Worm (Caenorhabditis elegans) whole organism, L4 larva: Measurements from ENCODE around the gene B0513.4.
A peak's percentile ranks its signal among the peaks of the same experiment; 100 is the strongest.

ENCODE experiments used
- D1046.2 ChIP-seq: fragments of 200-800 bp; sonication (Bioruptor generic); IDR thresholded peaks from 2 replicates; pipeline ENCODE4 v1.3.6; 2022; ENCODE audit warnings: missing genetic modification characterization, missing compliant biosample characterization
- F10B5.3 ChIP-seq: sonication (generic microtip); optimal IDR thresholded peaks from 2 replicates; lab custom pipeline; 2016; ENCODE audit warnings: mild to moderate bottlenecking, missing genetic modification characterization, missing compliant biosample characterization
- R02D3.7 ChIP-seq: fragments of 150-350 bp; sonication (generic microtip); optimal IDR thresholded peaks from 3 replicates; lab custom pipeline; 2014; ENCODE audit warnings: missing biosample characterization, missing genetic modification characterization
- T20F7.1 ChIP-seq: fragments of 200-800 bp; sonication (Bioruptor generic); optimal IDR thresholded peaks from 2 replicates; lab custom pipeline; 2018; ENCODE audit warnings: mild to moderate bottlenecking, missing genetic modification characterization, missing compliant biosample characterization
- Y75B8A.6 ChIP-seq: fragments of 200-800 bp; sonication (Bioruptor generic); IDR thresholded peaks from 2 replicates; pipeline ENCODE4 v1.3.6; 2022; ENCODE audit warnings: missing genetic modification reagents, missing genetic modification characterization, missing compliant biosample characterization
- ZK546.5 ChIP-seq, 2 experiments: sonication (generic microtip); optimal IDR thresholded peaks; 2 replicates each; lab custom pipeline; 2017; ENCODE audit warnings: missing biosample characterization in 2 of 2, missing genetic modification characterization in 2 of 2
- ama-1 ChIP-seq: fragments of 150-350 bp; optimal IDR thresholded peaks from 2 replicates; lab custom pipeline; 2014; ENCODE audit warnings: inconsistent platforms, mixed read lengths
- attf-4 ChIP-seq: sonication (generic microtip); optimal IDR thresholded peaks from 3 replicates; lab custom pipeline; 2017; ENCODE audit warnings: missing biosample characterization, missing genetic modification characterization
- ceh-32 ChIP-seq: sonication (generic microtip); optimal IDR thresholded peaks from 2 replicates; lab custom pipeline; 2016; ENCODE audit warnings: mild to moderate bottlenecking, missing genetic modification characterization, missing compliant biosample characterization; ENCODE audit not compliant: poor library complexity
- ceh-44 ChIP-seq: fragments of 200-800 bp; sonication (Bioruptor generic); IDR thresholded peaks from 2 replicates; pipeline ENCODE4 v1.3.6; 2022; ENCODE audit warnings: missing genetic modification reagents, missing genetic modification characterization, missing compliant biosample characterization
- ceh-62 ChIP-seq: sonication (generic microtip); optimal IDR thresholded peaks from 2 replicates; lab custom pipeline; 2017; ENCODE audit warnings: missing biosample characterization, missing genetic modification characterization
- ceh-82 ChIP-seq: sonication (generic microtip); optimal IDR thresholded peaks from 2 replicates; lab custom pipeline; 2017; ENCODE audit warnings: missing biosample characterization, missing genetic modification characterization
- cey-2 ChIP-seq: sonication (generic microtip); optimal IDR thresholded peaks from 3 replicates; lab custom pipeline; 2017; ENCODE audit warnings: missing genetic modification characterization, mild to moderate bottlenecking, missing compliant biosample characterization, antibody characterized with exemption, borderline replicate concordance; ENCODE audit not compliant: insufficient read depth
- ctbp-1 ChIP-seq: fragments of 200-800 bp; sonication (Bioruptor generic); IDR thresholded peaks from 2 replicates; pipeline ENCODE4 v1.3.6; 2022; ENCODE audit warnings: missing genetic modification reagents, missing genetic modification characterization, missing compliant biosample characterization
- daf-12 ChIP-seq: fragments of 150-350 bp; optimal IDR thresholded peaks from 2 replicates; lab custom pipeline; 2014; ENCODE audit warnings: missing biosample characterization, missing genetic modification reagents, missing genetic modification characterization
- daf-16 ChIP-seq, 3 experiments: sonication (generic microtip); optimal IDR thresholded peaks; 2 replicates each; lab custom pipeline; 2016 to 2017; ENCODE audit warnings: missing genetic modification characterization in 3 of 3, missing genetic modification reagents in 3 of 3, mild to moderate bottlenecking in 2 of 3, missing compliant biosample characterization in 2 of 3, missing biosample characterization in 1 of 3, moderate library complexity in 1 of 3
- dmd-8 ChIP-seq: fragments of 200-800 bp; sonication (Bioruptor generic); IDR thresholded peaks from 2 replicates; pipeline ENCODE4 v1.3.6; 2022; ENCODE audit warnings: missing genetic modification characterization, missing compliant biosample characterization
- fkh-10 ChIP-seq: fragments of 150-350 bp; optimal IDR thresholded peaks from 2 replicates; lab custom pipeline; 2014; ENCODE audit warnings: missing biosample characterization, missing genetic modification reagents, missing genetic modification characterization
- fos-1 ChIP-seq: fragments of 150-350 bp; optimal IDR thresholded peaks from 2 replicates; lab custom pipeline; 2014; ENCODE audit warnings: missing biosample characterization, missing genetic modification characterization
- hlh-11 ChIP-seq: fragments of 200-800 bp; sonication (Bioruptor generic); optimal IDR thresholded peaks from 2 replicates; lab custom pipeline; 2018; ENCODE audit warnings: mild to moderate bottlenecking, missing genetic modification characterization, missing compliant biosample characterization
- hlh-30 ChIP-seq: sonication (generic microtip); optimal IDR thresholded peaks from 2 replicates; lab custom pipeline; 2017; ENCODE audit warnings: antibody characterized with exemption, mild to moderate bottlenecking, missing genetic modification characterization, missing compliant biosample characterization; ENCODE audit not compliant: insufficient read depth
- jun-1 ChIP-seq: fragments of 150-350 bp; optimal IDR thresholded peaks from 2 replicates; lab custom pipeline; 2014; ENCODE audit warnings: missing biosample characterization, missing genetic modification reagents, missing genetic modification characterization
- lin-29 ChIP-seq: fragments of 200-800 bp; sonication (Bioruptor generic); IDR thresholded peaks from 2 replicates; pipeline ENCODE4 v1.3.6; 2022; ENCODE audit warnings: missing genetic modification reagents, missing genetic modification characterization, missing compliant biosample characterization
- lin-38 ChIP-seq: fragments of 200-800 bp; sonication (Bioruptor generic); IDR thresholded peaks from 2 replicates; pipeline ENCODE4 v1.3.6; 2022; ENCODE audit warnings: missing genetic modification reagents, missing genetic modification characterization, missing compliant biosample characterization
- lsy-2 ChIP-seq, 2 experiments: fragments of 150-350 bp in 1 of 2; sonication (generic microtip) in 1 of 2; optimal IDR thresholded peaks; 2 replicates each; lab custom pipeline; 2014 to 2017; ENCODE audit warnings: missing biosample characterization in 2 of 2, missing genetic modification characterization in 2 of 2
- madf-9 ChIP-seq: fragments of 200-800 bp; sonication (Bioruptor generic); conservative IDR thresholded peaks from 2 replicates; pipeline ENCODE4 v1.3.6; 2022; ENCODE audit warnings: missing genetic modification reagents, missing genetic modification characterization, missing compliant biosample characterization
- mdl-1 ChIP-seq, 2 experiments: fragments of 150-350 bp in 1 of 2; sonication (generic microtip) in 1 of 2; optimal IDR thresholded peaks; 2 replicates each; lab custom pipeline; 2014 to 2017; ENCODE audit warnings: missing biosample characterization in 2 of 2, missing genetic modification characterization in 2 of 2
- mdt-29 ChIP-seq: fragments of 200-800 bp; sonication (Bioruptor generic); IDR thresholded peaks from 2 replicates; pipeline ENCODE4 v1.3.6; 2022; ENCODE audit warnings: missing genetic modification reagents, missing genetic modification characterization, missing compliant biosample characterization
- mep-1 ChIP-seq: fragments of 150-350 bp; sonication (generic microtip); optimal IDR thresholded peaks from 3 replicates; lab custom pipeline; 2014; ENCODE audit warnings: missing biosample characterization, missing genetic modification characterization
- mes-2 ChIP-seq: sonication (generic microtip); optimal IDR thresholded peaks from 2 replicates; lab custom pipeline; 2016; ENCODE audit warnings: missing genotype, mild to moderate bottlenecking, missing genetic modification characterization, missing compliant biosample characterization; ENCODE audit not compliant: poor library complexity, severe bottlenecking
- mxl-2 ChIP-seq: fragments of 200-800 bp; sonication (Bioruptor generic); conservative IDR thresholded peaks from 2 replicates; pipeline ENCODE4 v1.3.6; 2022; ENCODE audit warnings: missing genetic modification reagents, missing genetic modification characterization, missing compliant biosample characterization
- mxl-3 ChIP-seq: fragments of 200-800 bp; sonication (Bioruptor generic); optimal IDR thresholded peaks from 2 replicates; lab custom pipeline; 2018; ENCODE audit warnings: mild to moderate bottlenecking, missing genetic modification characterization, missing compliant biosample characterization
- nhr-10 ChIP-seq: fragments of 150-350 bp; optimal IDR thresholded peaks from 2 replicates; lab custom pipeline; 2014; ENCODE audit warnings: missing biosample characterization, missing genetic modification characterization
- nhr-11 ChIP-seq: fragments of 150-350 bp; optimal IDR thresholded peaks from 2 replicates; lab custom pipeline; 2014; ENCODE audit warnings: missing biosample characterization, missing genetic modification characterization
- nhr-48 ChIP-seq: sonication (generic microtip); optimal IDR thresholded peaks from 2 replicates; lab custom pipeline; 2016; ENCODE audit warnings: mild to moderate bottlenecking, missing genetic modification characterization, missing compliant biosample characterization
- nhr-6 ChIP-seq: fragments of 150-350 bp; optimal IDR thresholded peaks from 2 replicates; lab custom pipeline; 2014; ENCODE audit warnings: missing biosample characterization, missing genetic modification characterization
- nhr-77 ChIP-seq: fragments of 150-350 bp; optimal IDR thresholded peaks from 2 replicates; lab custom pipeline; 2014; ENCODE audit warnings: missing biosample characterization, missing genetic modification characterization
- php-3 ChIP-seq: fragments of 200-800 bp; sonication (Bioruptor generic); IDR thresholded peaks from 2 replicates; pipeline ENCODE4 v1.3.6; 2022; ENCODE audit warnings: missing genetic modification reagents, missing genetic modification characterization, missing compliant biosample characterization
- pqm-1 ChIP-seq: sonication (generic microtip); optimal IDR thresholded peaks from 2 replicates; lab custom pipeline; 2017; ENCODE audit warnings: missing biosample characterization, missing genetic modification characterization
- saeg-2 ChIP-seq: fragments of 200-800 bp; sonication (Bioruptor generic); IDR thresholded peaks from 2 replicates; pipeline ENCODE4 v1.3.6; 2022; ENCODE audit warnings: missing genetic modification reagents, missing genetic modification characterization, missing compliant biosample characterization
- set-16 ChIP-seq: fragments of 200-800 bp; sonication (Bioruptor generic); IDR thresholded peaks from 2 replicates; pipeline ENCODE4 v1.3.6; 2022; ENCODE audit warnings: missing genetic modification reagents, missing genetic modification characterization, missing compliant biosample characterization
- snpc-4 ChIP-seq: fragments of 150-350 bp; optimal IDR thresholded peaks from 2 replicates; lab custom pipeline; 2014; ENCODE audit warnings: missing biosample characterization, missing genetic modification characterization
- spr-3 ChIP-seq: fragments of 200-800 bp; sonication (Bioruptor generic); optimal IDR thresholded peaks from 2 replicates; lab custom pipeline; 2018; ENCODE audit warnings: mild to moderate bottlenecking, missing genetic modification characterization, missing compliant biosample characterization
- tag-97 ChIP-seq: fragments of 200-800 bp; sonication (Bioruptor generic); IDR thresholded peaks from 2 replicates; pipeline ENCODE4 v1.3.6; 2022; ENCODE audit warnings: missing genetic modification characterization, missing compliant biosample characterization
- tra-1 ChIP-seq: fragments of 200-800 bp; sonication (Bioruptor generic); IDR thresholded peaks from 2 replicates; pipeline ENCODE4 v1.3.6; 2022; ENCODE audit warnings: missing genetic modification reagents, missing genetic modification characterization, missing compliant biosample characterization
- unc-39 ChIP-seq: sonication (generic microtip); optimal IDR thresholded peaks from 2 replicates; lab custom pipeline; 2017; ENCODE audit warnings: missing biosample characterization, missing genetic modification characterization
- unc-62 ChIP-seq, 3 experiments: fragments of 150-350 bp in 1 of 3; sonication (generic microtip); optimal IDR thresholded peaks in 2 of 3; peaks in 1 of 3; 1 replicate in 1 of 3; 2 replicates in 2 of 3; lab custom pipeline; 2014 to 2017; ENCODE audit warnings: missing biosample characterization in 3 of 3, missing genetic modification characterization in 3 of 3, missing genetic modification reagents in 3 of 3, missing genotype in 1 of 3
- vab-7 ChIP-seq: fragments of 200-800 bp; sonication (Bioruptor generic); IDR thresholded peaks from 2 replicates; pipeline ENCODE4 v1.3.6; 2022; ENCODE audit warnings: missing genetic modification reagents, missing genetic modification characterization, missing compliant biosample characterization
- zfp-2 ChIP-seq: sonication (generic microtip); optimal IDR thresholded peaks from 2 replicates; lab custom pipeline; 2016; ENCODE audit warnings: mild to moderate bottlenecking, missing genetic modification characterization, missing compliant biosample characterization
- zfp-3 ChIP-seq: fragments of 200-800 bp; sonication (Bioruptor generic); conservative IDR thresholded peaks from 2 replicates; pipeline ENCODE4 v1.3.6; 2022; ENCODE audit warnings: missing genetic modification reagents, missing genetic modification characterization, missing compliant biosample characterization
- zip-2 ChIP-seq: fragments of 150-350 bp; optimal IDR thresholded peaks from 2 replicates; lab custom pipeline; 2014; ENCODE audit warnings: missing biosample characterization, missing genetic modification characterization

The B0513.4 gene

DNA sequence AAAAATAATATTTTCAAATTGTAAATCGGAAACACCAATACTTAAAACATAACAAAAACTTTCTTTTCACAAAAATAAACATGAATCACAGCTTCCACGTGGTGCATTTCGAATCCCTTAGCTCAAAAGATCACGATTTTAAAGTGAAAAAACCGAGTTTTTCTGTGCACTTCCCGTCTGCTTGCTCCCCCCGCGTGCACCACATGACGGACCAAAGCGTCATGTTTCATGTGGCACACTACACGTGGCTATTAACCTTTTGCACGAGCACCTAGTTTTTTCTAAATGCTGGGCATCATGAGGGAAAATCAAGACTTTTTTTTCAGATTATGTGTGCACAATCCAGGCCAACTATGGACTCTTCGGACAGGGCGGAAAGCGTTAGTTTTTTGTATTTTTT, 852 bp downstream of the B0513.4 start:
- TF ChIP-seq mdl-1 (tag; optimal IDR thresholded peaks at IDR 0.05; lab: Kevin White, UChicago) = peak in 1 of 2 experiments; percentile 55
- no peak for TF ChIP-seq ceh-82 (tag; lab: Kevin White, UChicago)
- TF ChIP-seq ama-1 = no peak
- TF ChIP-seq mes-2 = no peak
- TF ChIP-seq F10B5.3 (tag; lab: Kevin White, UChicago) = no peak
- no peak for TF ChIP-seq lin-29 (GFP tag; lab: Robert Waterston, UW)
- no peak for TF ChIP-seq ceh-62 (tag; lab: Kevin White, UChicago)
- TF ChIP-seq unc-62 (GFP tag; optimal IDR thresholded peaks at IDR 0.05 in 1 of 2; lab: Kevin White, UChicago) = no peak
- TF ChIP-seq unc-62 (tag; optimal IDR thresholded peaks at IDR 0.05; lab: Kevin White, UChicago) = no peak
- TF ChIP-seq ceh-44 (GFP tag; lab: Robert Waterston, UW) = no peak
- TF ChIP-seq snpc-4 (tag; lab: Kevin White, UChicago) = no peak
- no peak for TF ChIP-seq zip-2 (tag; lab: Kevin White, UChicago)
- no peak for TF ChIP-seq D1046.2 (GFP tag; lab: Robert Waterston, UW)
- TF ChIP-seq php-3 (GFP tag; lab: Robert Waterston, UW) = no peak
- TF ChIP-seq hlh-30 (tag; lab: Kevin White, UChicago) = peak; percentile 91
- TF ChIP-seq nhr-77 (tag; lab: Kevin White, UChicago) = no peak
- TF ChIP-seq jun-1 (tag; lab: Kevin White, UChicago) = no peak
- TF ChIP-seq zfp-2 (tag; lab: Kevin White, UChicago) = no peak
- peak; percentile 61 for TF ChIP-seq nhr-11 (tag; lab: Kevin White, UChicago)
- peak in 1 of 2 experiments; percentile 31 for TF ChIP-seq lsy-2 (tag; optimal IDR thresholded peaks at IDR 0.05; lab: Kevin White, UChicago)
- no peak for TF ChIP-seq zfp-3
- no peak for TF ChIP-seq cey-2 (tag; lab: Kevin White, UChicago)
- no peak for TF ChIP-seq mxl-2 (GFP tag; lab: Robert Waterston, UW)
- no peak for TF ChIP-seq nhr-48 (tag; lab: Kevin White, UChicago)
- no peak for TF ChIP-seq nhr-6 (tag; lab: Kevin White, UChicago)
- no peak for TF ChIP-seq unc-39 (tag; lab: Kevin White, UChicago)
- no peak for TF ChIP-seq tag-97 (GFP tag; lab: Robert Waterston, UW)
- no peak for TF ChIP-seq nhr-10 (tag; lab: Kevin White, UChicago)
- peak; percentile 50; the same call in 1 of the 2 replicates for TF ChIP-seq tra-1 (GFP tag; lab: Robert Waterston, UW)
- TF ChIP-seq daf-16 (GFP tag; optimal IDR thresholded peaks at IDR 0.05; lab: Kevin White, UChicago) = no peak
- no peak for TF ChIP-seq daf-16 (tag; optimal IDR thresholded peaks at IDR 0.05; lab: Kevin White, UChicago)
- no peak for TF ChIP-seq ZK546.5 (tag; optimal IDR thresholded peaks at IDR 0.05; lab: Kevin White, UChicago)
- no peak for TF ChIP-seq fkh-10 (GFP tag; lab: Kevin White, UChicago)
- TF ChIP-seq mdt-29 (GFP tag; lab: Robert Waterston, UW) = no peak
- TF ChIP-seq vab-7 (GFP tag; lab: Robert Waterston, UW) = no peak
- TF ChIP-seq T20F7.1 = no peak
- TF ChIP-seq saeg-2 (GFP tag; lab: Robert Waterston, UW) = no peak
- TF ChIP-seq mxl-3 (GFP tag; lab: Kevin White, UChicago) = peak; percentile 43
- TF ChIP-seq spr-3 = no peak
- TF ChIP-seq daf-12 = no peak
- TF ChIP-seq set-16 (GFP tag; lab: Robert Waterston, UW) = no peak
- TF ChIP-seq Y75B8A.6 = no peak
- no peak for TF ChIP-seq ctbp-1
- TF ChIP-seq R02D3.7 (tag; lab: Kevin White, UChicago) = no peak
- TF ChIP-seq pqm-1 (tag; lab: Kevin White, UChicago) = no peak
- TF ChIP-seq fos-1 (tag; lab: Kevin White, UChicago) = no peak
- TF ChIP-seq mep-1 (tag; lab: Kevin White, UChicago) = no peak
- TF ChIP-seq dmd-8 = no peak
- TF ChIP-seq attf-4 (tag; lab: Kevin White, UChicago) = no peak
- TF ChIP-seq ceh-32 (tag; lab: Kevin White, UChicago) = no peak
- TF ChIP-seq madf-9 (GFP tag; lab: Robert Waterston, UW) = no peak
- TF ChIP-seq lin-38 (GFP tag; lab: Robert Waterston, UW) = no peak
- TF ChIP-seq hlh-11 (tag; lab: Kevin White, UChicago) = peak; percentile 58
